Worm (Caenorhabditis elegans) whole organism, L3 larva: ENCODE results near the gene daf-5.

Experiments
- aly-2 ChIP-seq: fragments of 150-350 bp; optimal IDR thresholded peaks from 2 replicates; lab custom pipeline; 2014; ENCODE audit warnings: missing biosample characterization, missing genetic modification characterization
- ama-1 ChIP-seq: fragments of 150-350 bp; optimal IDR thresholded peaks from 2 replicates; lab custom pipeline; 2018
- ceh-82 ChIP-seq: fragments of 150-350 bp; optimal IDR thresholded peaks from 2 replicates; lab custom pipeline; 2014; ENCODE audit warnings: missing biosample characterization, missing genetic modification characterization
- daf-12 ChIP-seq: fragments of 150-350 bp; optimal IDR thresholded peaks from 2 replicates; lab custom pipeline; 2014; ENCODE audit warnings: missing biosample characterization, missing genetic modification reagents, missing genetic modification characterization
- egl-27 ChIP-seq: sonication (generic microtip); optimal IDR thresholded peaks from 4 replicates; lab custom pipeline; 2017; ENCODE audit warnings: missing biosample characterization, missing genetic modification reagents, missing genetic modification characterization
- fkh-10 ChIP-seq: sonication (generic microtip); optimal IDR thresholded peaks from 2 replicates; lab custom pipeline; 2017; ENCODE audit warnings: missing biosample characterization, missing genetic modification reagents, missing genetic modification characterization
- hmg-11 ChIP-seq: sonication (generic microtip); optimal IDR thresholded peaks from 2 replicates; lab custom pipeline; 2016; ENCODE audit warnings: missing genetic modification characterization, missing compliant biosample characterization
- mml-1 ChIP-seq: fragments of 150-350 bp; sonication (generic microtip); optimal IDR thresholded peaks from 3 replicates; lab custom pipeline; 2014; ENCODE audit warnings: missing biosample characterization, missing genetic modification characterization
- nhr-28 ChIP-seq: fragments of 150-350 bp; optimal IDR thresholded peaks from 2 replicates; lab custom pipeline; 2014; ENCODE audit warnings: missing biosample characterization, missing genetic modification characterization
- nhr-77 ChIP-seq: fragments of 150-350 bp; optimal IDR thresholded peaks from 2 replicates; lab custom pipeline; 2014; ENCODE audit warnings: missing biosample characterization, missing genetic modification characterization
- pha-4 ChIP-seq: fragments of 150-350 bp; optimal IDR thresholded peaks from 2 replicates; lab custom pipeline; 2014; ENCODE audit warnings: missing biosample characterization, missing genetic modification reagents, missing genetic modification characterization
- pqm-1 ChIP-seq: fragments of 150-350 bp; optimal IDR thresholded peaks from 2 replicates; lab custom pipeline; 2017; ENCODE audit warnings: missing biosample characterization, missing genetic modification characterization, inconsistent platforms

DNA sequence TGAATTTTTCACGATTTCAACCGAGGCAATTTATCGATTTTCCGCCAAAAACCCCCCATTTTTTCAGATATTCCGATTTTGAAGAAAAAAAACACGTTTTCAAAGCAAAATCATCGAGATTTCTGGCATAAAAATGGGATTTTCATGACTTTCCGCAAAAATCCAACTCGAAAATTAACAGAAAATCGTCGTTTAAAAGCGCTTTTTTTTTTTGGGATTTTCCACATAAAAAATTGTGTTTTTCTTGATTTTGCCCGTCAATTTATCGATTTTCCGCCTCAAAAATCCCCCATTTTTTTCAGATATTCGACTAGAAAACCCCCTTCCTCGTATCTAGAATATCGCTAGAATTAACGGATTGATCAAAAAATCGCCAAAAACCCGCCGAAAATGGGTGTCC is 16.5 kb upstream of the daf-5 start, which contains the start of gene xrn-1:
- TF ChIP-seq mml-1 (no peak), pha-4 (no peak), fkh-10 (no peak), daf-12 (tag; lab: Kevin White, UChicago) (no peak), aly-2 (tag; lab: Kevin White, UChicago) (no peak), pqm-1 (no peak), nhr-77 (tag; lab: Kevin White, UChicago) (no peak), ceh-82 (tag; lab: Kevin White, UChicago) (no peak), egl-27 (tag; lab: Kevin White, UChicago) (no peak), nhr-28 (tag; lab: Kevin White, UChicago) (no peak), ama-1 (lab: Kevin White, UChicago) (no peak), hmg-11 (tag; lab: Kevin White, UChicago) (no peak)
